Worm (Caenorhabditis elegans) whole organism, L1 larva: ENCODE results near the gene M106.2.
A peak's percentile ranks its signal among the peaks of the same experiment; 100 is the strongest.

ENCODE experiments used
- Y116A8C.19 ChIP-seq: sonication (generic microtip); optimal IDR thresholded peaks from 2 replicates; lab custom pipeline; 2016; ENCODE audit warnings: missing compliant biosample characterization, missing genetic modification characterization, borderline replicate concordance
- ama-1 ChIP-seq: fragments of 150-350 bp; optimal IDR thresholded peaks from 2 replicates; lab custom pipeline; 2014
- blmp-1 ChIP-seq: fragments of 150-350 bp; optimal IDR thresholded peaks from 2 replicates; lab custom pipeline; 2014; ENCODE audit warnings: missing biosample characterization, missing genetic modification characterization
- ceh-82 ChIP-seq, 3 experiments: fragments of 150-350 bp in 1 of 3; sonication (generic microtip) in 2 of 3; optimal IDR thresholded peaks; 2 replicates each; lab custom pipeline; 2014 to 2017; ENCODE audit warnings: missing biosample characterization in 3 of 3, missing genetic modification characterization in 3 of 3
- ces-1 ChIP-seq: fragments of 150-350 bp; optimal IDR thresholded peaks from 2 replicates; lab custom pipeline; 2014; ENCODE audit warnings: missing biosample characterization, missing genetic modification reagents, missing genetic modification characterization
- dpl-1 ChIP-seq, 3 experiments: fragments of 150-350 bp in 2 of 3; sonication (generic microtip) in 1 of 3; optimal IDR thresholded peaks; 2 replicates each; lab custom pipeline; 2014 to 2017; ENCODE audit warnings: missing biosample characterization in 3 of 3, missing genetic modification characterization in 3 of 3, missing genetic modification reagents in 3 of 3
- egl-13 ChIP-seq: sonication (generic microtip); optimal IDR thresholded peaks from 2 replicates; lab custom pipeline; 2016; ENCODE audit warnings: missing genotype, missing genetic modification reagents, missing genetic modification characterization, missing compliant biosample characterization
- egl-27 ChIP-seq, 2 experiments: fragments of 150-350 bp in 1 of 2; sonication (generic microtip); optimal IDR thresholded peaks; 3 replicates each; lab custom pipeline; 2017 to 2018; ENCODE audit warnings: missing biosample characterization in 2 of 2, missing genetic modification characterization in 2 of 2, missing genetic modification reagents in 2 of 2
- elt-2 ChIP-seq: sonication (generic microtip); optimal IDR thresholded peaks from 2 replicates; lab custom pipeline; 2016; ENCODE audit warnings: missing genetic modification characterization, mild to moderate bottlenecking, inconsistent platforms, missing compliant biosample characterization, missing genetic modification reagents
- elt-3 ChIP-seq, 6 experiments: fragments of 150-350 bp in 1 of 6; sonication (generic microtip); optimal IDR thresholded peaks; 2 replicates each; lab custom pipeline; 2017 to 2018; ENCODE audit warnings: missing biosample characterization in 6 of 6, missing genetic modification characterization in 6 of 6, inconsistent platforms in 1 of 6
- ets-5 ChIP-seq: fragments of 200-800 bp; sonication (Bioruptor generic); IDR thresholded peaks from 2 replicates; pipeline ENCODE4 v1.3.6; 2022; ENCODE audit warnings: missing genetic modification characterization, missing compliant biosample characterization
- fkh-10 ChIP-seq: sonication (generic microtip); optimal IDR thresholded peaks from 2 replicates; lab custom pipeline; 2017; ENCODE audit warnings: missing biosample characterization, missing genetic modification reagents, missing genetic modification characterization
- fkh-4 ChIP-seq: sonication (generic microtip); optimal IDR thresholded peaks from 2 replicates; lab custom pipeline; 2016; ENCODE audit warnings: missing compliant biosample characterization, missing genetic modification characterization, borderline replicate concordance
- hlh-4 ChIP-seq: sonication (generic microtip); optimal IDR thresholded peaks from 2 replicates; lab custom pipeline; 2016; ENCODE audit warnings: mild to moderate bottlenecking, missing genetic modification characterization, missing compliant biosample characterization
- isw-1 ChIP-seq: fragments of 200-800 bp; sonication (Bioruptor generic); IDR thresholded peaks from 2 replicates; pipeline ENCODE4 v1.3.6; 2022; ENCODE audit warnings: missing genetic modification characterization, missing compliant biosample characterization
- lin-14 ChIP-seq: fragments of 200-800 bp; sonication (Bioruptor generic); optimal IDR thresholded peaks from 2 replicates; lab custom pipeline; 2018; ENCODE audit warnings: mild to moderate bottlenecking, missing genetic modification characterization, moderate library complexity, missing compliant biosample characterization
- lin-15B ChIP-seq: fragments of 150-350 bp; sonication (generic microtip); optimal IDR thresholded peaks from 3 replicates; lab custom pipeline; 2014; ENCODE audit warnings: missing biosample characterization, missing genetic modification characterization
- lin-35 ChIP-seq, 2 experiments: fragments of 150-350 bp; optimal IDR thresholded peaks; 2 replicates each; lab custom pipeline; 2014; ENCODE audit warnings: missing biosample characterization in 2 of 2, missing genetic modification characterization in 2 of 2, missing genetic modification reagents in 2 of 2
- lin-39 ChIP-seq: fragments of 150-350 bp; optimal IDR thresholded peaks from 2 replicates; lab custom pipeline; 2014; ENCODE audit warnings: missing biosample characterization, missing genetic modification reagents, missing genetic modification characterization
- lsy-2 ChIP-seq, 2 experiments: fragments of 150-350 bp; optimal IDR thresholded peaks; 2 replicates each; lab custom pipeline; 2014; ENCODE audit warnings: missing biosample characterization in 2 of 2, missing genetic modification characterization in 2 of 2
- mab-9 ChIP-seq: fragments of 200-800 bp; sonication (Bioruptor generic); IDR thresholded peaks from 2 replicates; pipeline ENCODE4 v1.3.6; 2022; ENCODE audit warnings: missing genetic modification reagents, missing genetic modification characterization, missing compliant biosample characterization
- mdl-1 ChIP-seq, 2 experiments: fragments of 150-350 bp; optimal IDR thresholded peaks; 2 replicates each; lab custom pipeline; 2014 to 2017; ENCODE audit warnings: missing biosample characterization in 2 of 2, missing genetic modification characterization in 2 of 2, inconsistent platforms in 1 of 2
- mep-1 ChIP-seq: fragments of 150-350 bp; optimal IDR thresholded peaks from 2 replicates; lab custom pipeline; 2014; ENCODE audit warnings: missing biosample characterization, missing genetic modification characterization
- nhr-11 ChIP-seq: fragments of 150-350 bp; optimal IDR thresholded peaks from 2 replicates; lab custom pipeline; 2014; ENCODE audit warnings: missing biosample characterization, missing genetic modification characterization
- nhr-19 ChIP-seq: fragments of 200-800 bp; sonication (Bioruptor generic); conservative IDR thresholded peaks from 2 replicates; pipeline ENCODE4 v1.3.6; 2022; ENCODE audit warnings: missing genetic modification characterization, missing compliant biosample characterization
- nhr-20 ChIP-seq: sonication (generic microtip); optimal IDR thresholded peaks from 2 replicates; lab custom pipeline; 2016; ENCODE audit warnings: mild to moderate bottlenecking, missing genetic modification characterization, missing compliant biosample characterization
- nhr-237 ChIP-seq: fragments of 150-350 bp; optimal IDR thresholded peaks from 2 replicates; lab custom pipeline; 2014; ENCODE audit warnings: missing biosample characterization, missing genetic modification characterization
- nhr-47 ChIP-seq: sonication (generic microtip); optimal IDR thresholded peaks from 2 replicates; lab custom pipeline; 2016; ENCODE audit warnings: mild to moderate bottlenecking, missing genetic modification characterization, moderate library complexity, missing compliant biosample characterization
- nhr-71 ChIP-seq: sonication (generic microtip); optimal IDR thresholded peaks from 2 replicates; lab custom pipeline; 2016; ENCODE audit warnings: mild to moderate bottlenecking, missing genetic modification characterization, moderate library complexity, missing compliant biosample characterization
- nhr-76 ChIP-seq: sonication (generic microtip); optimal IDR thresholded peaks from 2 replicates; lab custom pipeline; 2017; ENCODE audit warnings: missing biosample characterization, missing genetic modification characterization
- nhr-77 ChIP-seq: fragments of 150-350 bp; optimal IDR thresholded peaks from 2 replicates; lab custom pipeline; 2014; ENCODE audit warnings: missing biosample characterization, missing genetic modification characterization
- nhr-84 ChIP-seq: sonication (generic microtip); optimal IDR thresholded peaks from 2 replicates; lab custom pipeline; 2017; ENCODE audit warnings: missing biosample characterization, missing genetic modification characterization
- nhr-85 ChIP-seq: sonication (generic microtip); peaks from one replicate; lab custom pipeline; 2016; ENCODE audit warnings: missing genetic modification characterization, inconsistent platforms, missing compliant biosample characterization
- nhr-90 ChIP-seq: sonication (generic microtip); optimal IDR thresholded peaks from 2 replicates; lab custom pipeline; 2016; ENCODE audit warnings: mild to moderate bottlenecking, missing genetic modification characterization, missing compliant biosample characterization; ENCODE audit not compliant: poor library complexity
- pqm-1 ChIP-seq: sonication (generic microtip); optimal IDR thresholded peaks from 3 replicates; lab custom pipeline; 2017; ENCODE audit warnings: missing biosample characterization, missing genetic modification characterization
- skn-1 ChIP-seq: fragments of 150-350 bp; optimal IDR thresholded peaks from 2 replicates; lab custom pipeline; 2014; ENCODE audit warnings: missing biosample characterization, missing genetic modification characterization
- snu-23 ChIP-seq: sonication (generic microtip); optimal IDR thresholded peaks from 2 replicates; lab custom pipeline; 2016; ENCODE audit warnings: missing genetic modification characterization, missing compliant biosample characterization
- sox-4 ChIP-seq: sonication (generic microtip); optimal IDR thresholded peaks from 2 replicates; lab custom pipeline; 2016; ENCODE audit warnings: missing genetic modification characterization, missing compliant biosample characterization
- sptf-1 ChIP-seq: fragments of 150-350 bp; optimal IDR thresholded peaks from 2 replicates; lab custom pipeline; 2014; ENCODE audit warnings: missing biosample characterization, missing genetic modification characterization
- unc-30 ChIP-seq: sonication (generic microtip); optimal IDR thresholded peaks from 2 replicates; lab custom pipeline; 2017; ENCODE audit warnings: missing biosample characterization, missing genetic modification characterization
- unc-62 ChIP-seq: fragments of 150-350 bp; optimal IDR thresholded peaks from 2 replicates; lab custom pipeline; 2014; ENCODE audit warnings: missing biosample characterization, missing genetic modification reagents, missing genetic modification characterization
- unc-86 ChIP-seq: sonication (generic microtip); optimal IDR thresholded peaks from 2 replicates; lab custom pipeline; 2016; ENCODE audit warnings: missing genetic modification characterization, missing compliant biosample characterization
- unc-98 ChIP-seq: fragments of 200-800 bp; sonication (Bioruptor generic); IDR thresholded peaks from 2 replicates; pipeline ENCODE4 v1.3.6; 2022; ENCODE audit warnings: missing genetic modification characterization, missing compliant biosample characterization
- ztf-4 ChIP-seq: fragments of 150-350 bp; optimal IDR thresholded peaks from 2 replicates; lab custom pipeline; 2014; ENCODE audit warnings: missing biosample characterization, missing genetic modification characterization

M106.2 gene

DNA sequence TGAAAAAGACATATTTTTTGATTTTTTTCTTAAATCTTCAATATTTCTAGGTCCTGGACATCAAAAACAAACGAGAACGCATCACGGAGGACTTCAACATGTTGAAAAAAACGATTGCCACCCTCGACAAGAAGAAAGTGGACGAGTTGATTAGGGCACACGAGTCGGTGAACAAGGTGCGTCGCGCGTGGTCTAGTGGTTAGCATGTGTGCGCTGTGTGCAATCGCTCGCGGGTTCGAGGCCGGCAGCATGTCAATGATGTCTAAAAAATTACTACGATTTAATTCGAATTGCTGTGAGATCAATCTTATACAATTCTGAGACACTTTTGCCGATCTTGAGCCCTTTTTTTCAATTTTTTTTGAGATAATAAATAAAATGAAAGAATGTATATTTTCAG, 9.7 kb downstream of the M106.2 start (continued):
- TF ChIP-seq snu-23 (GFP tag; lab: Kevin White, UChicago) (peak; percentile 93), unc-62 (GFP tag; lab: Kevin White, UChicago) (no peak)

DNA sequence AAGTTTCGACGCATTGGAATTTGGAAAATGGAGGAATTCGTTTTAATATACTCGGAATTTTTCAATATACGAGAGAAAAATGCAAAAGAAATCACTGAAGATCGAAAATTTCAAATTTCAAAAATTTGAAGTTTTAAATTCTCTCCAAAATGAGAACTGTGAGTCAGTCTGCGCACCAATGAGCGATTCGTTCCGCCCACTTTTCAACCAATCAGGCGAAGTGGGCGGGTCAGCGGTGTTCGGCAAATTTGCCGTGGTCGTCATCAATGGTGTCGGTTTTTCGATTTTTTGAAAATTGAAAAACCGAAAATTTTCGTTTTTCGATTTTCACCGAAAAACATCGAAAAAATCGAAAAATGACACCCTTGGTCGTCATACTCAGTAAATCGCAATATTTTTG, 11.3 kb downstream of the M106.2 start:
- no peak for TF ChIP-seq elt-2 (tag; lab: Kevin White, UChicago)
- TF ChIP-seq nhr-237 = no peak
- TF ChIP-seq nhr-76 (tag; lab: Kevin White, UChicago) = no peak
- no peak for TF ChIP-seq nhr-90 (tag; lab: Kevin White, UChicago)
- no peak for TF ChIP-seq lin-35 (GFP tag; optimal IDR thresholded peaks at IDR 0.05; lab: Kevin White, UChicago)
- no peak for TF ChIP-seq sox-4 (tag; lab: Kevin White, UChicago)
- no peak for TF ChIP-seq fkh-4 (tag; lab: Kevin White, UChicago)
- TF ChIP-seq, all 84 proteins: peak for 0

- TF ChIP-seq hlh-4 (tag; lab: Kevin White, UChicago) = no peak
- no peak for TF ChIP-seq isw-1
- TF ChIP-seq pqm-1 (tag; lab: Kevin White, UChicago) = no peak
- TF ChIP-seq dpl-1 (GFP tag; optimal IDR thresholded peaks at IDR 0.05; lab: Kevin White, UChicago) = no peak
Observed at ce11 chrII:10834717-10835116, 15.1 kb downstream of the M106.2 start.

DNA sequence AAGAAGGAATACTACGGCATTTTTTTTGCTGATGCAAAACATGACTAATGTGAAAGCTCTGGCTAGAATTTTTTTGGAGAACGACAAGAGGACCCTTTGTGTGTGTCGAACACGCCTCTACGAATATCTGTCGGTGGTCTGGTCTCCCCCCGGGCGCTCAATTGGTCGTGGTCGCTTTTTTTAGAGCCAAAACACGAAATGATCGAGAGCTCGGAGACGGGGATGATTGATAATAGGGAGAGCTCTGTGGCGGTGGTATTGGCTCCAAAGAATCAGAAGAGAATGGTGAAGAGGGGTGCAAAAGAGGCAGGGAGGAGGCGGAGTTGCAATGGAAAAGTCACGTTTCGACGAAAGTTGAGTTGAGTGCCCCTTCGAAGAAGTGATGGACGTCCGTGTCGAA, 20.2 kb downstream of the M106.2 start:
- TF ChIP-seq lin-39 (tag; lab: Kevin White, UChicago) = no peak
- no peak for TF ChIP-seq nhr-84 (tag; lab: Kevin White, UChicago)
- no peak for TF ChIP-seq nhr-11
- TF ChIP-seq hlh-4 (tag; lab: Kevin White, UChicago) = no peak
- TF ChIP-seq ztf-4 (tag; lab: Kevin White, UChicago) = no peak
- TF ChIP-seq ets-5 (GFP tag; lab: Robert Waterston, UW) = no peak
- no peak for TF ChIP-seq unc-98 (GFP tag; lab: Robert Waterston, UW)
- no peak for TF ChIP-seq snu-23 (GFP tag; lab: Kevin White, UChicago)
- no peak for TF ChIP-seq ceh-82 (tag; optimal IDR thresholded peaks at IDR 0.05; lab: Kevin White, UChicago)

DNA sequence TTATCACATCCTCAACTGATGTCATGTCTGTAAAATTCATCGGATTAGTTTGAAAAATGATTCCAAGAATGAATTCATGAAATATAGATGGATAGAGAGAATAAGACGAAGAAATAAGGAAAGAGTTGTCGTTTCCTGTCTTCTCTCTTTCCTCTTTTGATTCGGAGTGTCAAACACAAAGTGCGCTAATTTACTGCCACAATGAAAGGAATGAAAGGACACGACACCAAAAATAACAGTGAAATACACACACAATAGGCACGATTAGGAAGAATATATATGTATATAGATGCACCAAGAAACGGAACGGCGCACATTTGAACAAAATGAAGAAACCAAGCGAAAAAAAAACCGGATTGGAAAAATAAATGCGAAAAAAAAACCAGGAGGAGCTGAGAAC, 20.7 kb downstream of the M106.2 start, which contains the start of gene VM106R.1:
VM106R.1 (minus strand) TSS at position 101 of the 400 bp plus-strand sequence.
- peak; percentile 47 for TF ChIP-seq lin-14 (GFP tag; lab: Kevin White, UChicago)
- no peak for TF ChIP-seq dpl-1 (GFP tag; optimal IDR thresholded peaks at IDR 0.05; lab: Kevin White, UChicago)
- TF ChIP-seq unc-30 = no peak
- no peak for TF ChIP-seq fkh-10 (GFP tag; lab: Kevin White, UChicago)
- TF ChIP-seq unc-86 (tag; lab: Kevin White, UChicago) = peak; percentile 41
- no peak for TF ChIP-seq lsy-2 (tag; optimal IDR thresholded peaks at IDR 0.05; lab: Kevin White, UChicago)
- no peak for TF ChIP-seq mab-9 (GFP tag; lab: Robert Waterston, UW)
- TF ChIP-seq nhr-85 = no peak
- peak; percentile 28 for TF ChIP-seq nhr-47
- no peak for TF ChIP-seq egl-13 (tag; lab: Kevin White, UChicago)
- TF ChIP-seq ama-1 = no peak
- TF ChIP-seq sptf-1 (tag; lab: Kevin White, UChicago) = no peak
- no peak for TF ChIP-seq fkh-4 (tag; lab: Kevin White, UChicago)
- peak; percentile 14 for TF ChIP-seq nhr-71 (tag; lab: Kevin White, UChicago)

- TF ChIP-seq nhr-20 (tag; lab: Kevin White, UChicago) (peak; percentile 46), mdl-1 (tag; optimal IDR thresholded peaks at IDR 0.05; lab: Kevin White, UChicago) (peak in 1 of 2 experiments; percentile 35), blmp-1 (tag; lab: Kevin White, UChicago) (peak; percentile 53), mep-1 (peak; percentile 86), nhr-90 (tag; lab: Kevin White, UChicago) (peak; percentile 18), fkh-4 (tag; lab: Kevin White, UChicago) (no peak), egl-27 (tag; optimal IDR thresholded peaks at IDR 0.05; lab: Kevin White, UChicago) (no peak), Y116A8C.19 (tag; lab: Kevin White, UChicago) (no peak), lin-15B (tag; lab: Kevin White, UChicago) (peak; percentile 47), nhr-77 (tag; lab: Kevin White, UChicago) (no peak), unc-86 (tag; lab: Kevin White, UChicago) (peak; percentile 24), skn-1 (tag; lab: Kevin White, UChicago) (peak; percentile 25), unc-62 (GFP tag; lab: Kevin White, UChicago) (no peak), nhr-19 (peak; percentile 37; the same call in 1 of the 2 replicates), elt-3 (tag; optimal IDR thresholded peaks at IDR 0.05; lab: Kevin White, UChicago) (peak in 1 of 6 experiments; percentile 15), ces-1 (GFP tag; lab: Kevin White, UChicago) (no peak)
Observed at ce11 chrII:10824046-10824445, 25.8 kb downstream of the M106.2 start, which contains the start of the genes R06F6.12 and mix-1. Gene R06F6.12, minus strand, starts transcription at chrII:10824081. Gene mix-1, plus strand, starts transcription at chrII:10824246.
